ENCODE assay signal across 1 fruit fly cellular context in the genomic region with DNA sequence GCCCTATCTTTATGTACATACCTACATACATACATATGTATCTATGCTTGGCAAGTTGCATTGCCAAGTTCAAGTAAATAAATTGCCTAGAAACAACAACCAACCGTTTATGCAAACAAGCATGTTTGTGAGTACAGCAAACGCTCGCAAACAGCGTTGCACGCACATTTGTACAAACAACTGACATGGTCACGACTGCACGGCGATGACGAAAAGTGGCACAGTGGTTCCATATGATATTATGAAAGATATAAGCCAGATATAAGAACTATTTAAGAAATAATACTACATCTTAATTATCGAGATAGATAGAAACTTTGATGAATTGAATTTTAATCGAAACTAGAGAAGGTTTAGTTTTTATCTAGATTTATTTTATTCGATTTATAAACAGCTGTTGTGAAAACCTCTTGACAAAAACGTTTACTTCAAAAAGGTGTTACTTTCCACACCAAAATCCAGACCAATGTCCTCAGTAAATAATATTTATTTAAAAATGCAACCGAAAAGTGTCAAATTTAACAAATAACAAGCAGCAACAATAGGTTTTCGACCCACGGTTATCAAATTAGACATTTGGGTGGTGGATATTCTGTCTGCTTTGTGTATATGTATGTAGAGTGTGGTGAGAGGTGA.
TF ChIP-seq lines count a peak whose summit lies in the region.

No protein-coding gene starts in this region.

TF ChIP-seq in whole organism, embryonic, 481 proteins besides CTCF, POLR2A, EP300 and RAD21 (continued from another document and continues in another):
- TF ChIP-seq cas (GFP tag; IDR thresholded peaks at IDR 0.05; lab: Robert Waterston, UW) (no peak), Hsf (GFP tag; optimal IDR thresholded peaks at IDR 0.05; lab: Kevin White, UChicago) (peak; percentile 93), ranshi (GFP tag; IDR thresholded peaks at IDR 0.05; lab: Robert Waterston, UW) (peak; percentile 53; the same call in 1 of the 2 replicates), maf-S (GFP tag; optimal IDR thresholded peaks at IDR 0.05; lab: Kevin White, UChicago) (peak; percentile 41), run (tag; optimal IDR thresholded peaks at IDR 0.05; lab: Kevin White, UChicago) (peak; percentile 86), croc (GFP tag; conservative IDR thresholded peaks at IDR 0.05; lab: Robert Waterston, UW) (peak; percentile 68), al (GFP tag; IDR thresholded peaks at IDR 0.05; lab: Robert Waterston, UW) (peak; percentile 47; the same call in 1 of the 2 replicates), Elba2 (GFP tag; optimal IDR thresholded peaks at IDR 0.05; lab: Kevin White, UChicago) (peak; percentile 65), Deaf1 (tag; optimal IDR thresholded peaks at IDR 0.05; lab: Kevin White, UChicago) (peak; percentile 77), ham (GFP tag; IDR thresholded peaks at IDR 0.05; lab: Robert Waterston, UW) (no peak), Dref (GFP tag; IDR thresholded peaks at IDR 0.05; lab: Robert Waterston, UW) (no peak), exex (tag; optimal IDR thresholded peaks at IDR 0.05; lab: Kevin White, UChicago) (no peak), Xbp1 (GFP tag; optimal IDR thresholded peaks at IDR 0.05; lab: Kevin White, UChicago) (peak; percentile 92), eve (GFP tag; optimal IDR thresholded peaks at IDR 0.05; lab: Kevin White, UChicago) (peak; percentile 1 to 98), E2f2 (GFP tag; IDR thresholded peaks at IDR 0.05; lab: Robert Waterston, UW) (peak; percentile 72), CG7987 (GFP tag; optimal IDR thresholded peaks at IDR 0.05; lab: Kevin White, UChicago) (peak; percentile 81), otp (GFP tag; IDR thresholded peaks at IDR 0.05; lab: Robert Waterston, UW) (peak; percentile 91), CG12155 (GFP tag; optimal IDR thresholded peaks at IDR 0.05; lab: Kevin White, UChicago) (peak; percentile 84), fd3F (GFP tag; optimal IDR thresholded peaks at IDR 0.05; lab: Kevin White, UChicago) (peak; percentile 75), fu2 (GFP tag; optimal IDR thresholded peaks at IDR 0.05; lab: Kevin White, UChicago) (peak; percentile 51), mld (GFP tag; IDR thresholded peaks at IDR 0.05; lab: Robert Waterston, UW; ENCODE audit: partially characterized antibody) (no peak), CG15073 (GFP tag; optimal IDR thresholded peaks at IDR 0.05; lab: Kevin White, UChicago) (peak; percentile 61), HLHmδ (GFP tag; optimal IDR thresholded peaks at IDR 0.05; lab: Kevin White, UChicago) (peak; percentile 65), C15 (GFP tag; IDR thresholded peaks at IDR 0.05; lab: Robert Waterston, UW) (0 out of 3 replicates have a peak, but pooled peaks have one; percentile 39), Nf-YA (GFP tag; IDR thresholded peaks at IDR 0.05; lab: Robert Waterston, UW) (peak; percentile 82), disco-r (GFP tag; optimal IDR thresholded peaks at IDR 0.05; lab: Kevin White, UChicago) (peak; percentile 73), Ets65A (GFP tag; lab: Kevin White, UChicago) (peak; percentile 96), ttk (GFP tag; IDR thresholded peaks at IDR 0.05; lab: Robert Waterston, UW) (peak; percentile 57), Bteb2 (GFP tag; optimal IDR thresholded peaks at IDR 0.05; lab: Kevin White, UChicago) (peak; percentile 82), psq (GFP tag; optimal IDR thresholded peaks at IDR 0.05; lab: Kevin White, UChicago) (peak; percentile 75), bcd (GFP tag; optimal IDR thresholded peaks at IDR 0.05; lab: Kevin White, UChicago) (peak; percentile 88), Dbx (GFP tag; IDR thresholded peaks at IDR 0.05; lab: Robert Waterston, UW) (peak; percentile 53; the same call in 1 of the 3 replicates), bbx (GFP tag; IDR thresholded peaks at IDR 0.05; lab: Robert Waterston, UW; ENCODE audit: partially characterized antibody) (no peak), CG12071 (GFP tag; optimal IDR thresholded peaks at IDR 0.05; lab: Kevin White, UChicago) (peak; percentile 74), vvl (GFP tag; IDR thresholded peaks at IDR 0.05; lab: Robert Waterston, UW) (peak; percentile 79), salm (tag; optimal IDR thresholded peaks at IDR 0.05; lab: Kevin White, UChicago) (peak; percentile 78), CG8290 (GFP tag; optimal IDR thresholded peaks at IDR 0.05; lab: Kevin White, UChicago) (peak; percentile 45), CG8290 (tag; optimal IDR thresholded peaks at IDR 0.05; lab: Kevin White, UChicago) (peak; percentile 52 to 73), repo (GFP tag; optimal IDR thresholded peaks at IDR 0.05; lab: Kevin White, UChicago) (peak; percentile 78), sob (GFP tag; IDR thresholded peaks at IDR 0.05; lab: Robert Waterston, UW) (peak; percentile 69; the same call in 1 of the 2 replicates), cad (GFP tag; optimal IDR thresholded peaks at IDR 0.05; lab: Kevin White, UChicago) (no peak), Mad (GFP tag; optimal IDR thresholded peaks at IDR 0.05; lab: Kevin White, UChicago) (peak; percentile 77), CG12236 (GFP tag; optimal IDR thresholded peaks at IDR 0.05; lab: Kevin White, UChicago) (peak; percentile 82), Fer1 (GFP tag; optimal IDR thresholded peaks at IDR 0.05; lab: Kevin White, UChicago) (peak; percentile 91), CG3281 (GFP tag; optimal IDR thresholded peaks at IDR 0.05; lab: Kevin White, UChicago) (peak; percentile 79), dan (GFP tag; IDR thresholded peaks at IDR 0.05; lab: Robert Waterston, UW) (no peak; the same call in 1 of the 2 replicates), bigmax (GFP tag; optimal IDR thresholded peaks at IDR 0.05; lab: Kevin White, UChicago) (no peak), CG11695 (GFP tag; IDR thresholded peaks at IDR 0.05; lab: Robert Waterston, UW) (peak; percentile 86), Xrp1 (GFP tag; IDR thresholded peaks at IDR 0.05; lab: Robert Waterston, UW) (peak; percentile 87), CG2116 (GFP tag; optimal IDR thresholded peaks at IDR 0.05; lab: Kevin White, UChicago) (peak; percentile 81), cwo (GFP tag; optimal IDR thresholded peaks at IDR 0.05; lab: Kevin White, UChicago) (peak; percentile 87), CG7556 (GFP tag; optimal IDR thresholded peaks at IDR 0.05; lab: Kevin White, UChicago) (peak; percentile 98), CG5180 (GFP tag; optimal IDR thresholded peaks at IDR 0.05; lab: Kevin White, UChicago) (peak; percentile 86), tx (GFP tag; optimal IDR thresholded peaks at IDR 0.05; lab: Kevin White, UChicago) (peak; percentile 80), CG8359 (GFP tag; optimal IDR thresholded peaks at IDR 0.05; lab: Kevin White, UChicago; ENCODE audit: borderline replicate concordance) (peak; percentile 71), CG15696 (tag; optimal IDR thresholded peaks at IDR 0.05; lab: Kevin White, UChicago) (peak; percentile 93), slou (GFP tag; optimal IDR thresholded peaks at IDR 0.05; lab: Kevin White, UChicago) (peak; percentile 40), CG14050 (GFP tag; IDR thresholded peaks at IDR 0.05; lab: Robert Waterston, UW) (peak; percentile 35; the same call in 2 of the 3 replicates), Taf1 (GFP tag; IDR thresholded peaks at IDR 0.05; lab: Robert Waterston, UW) (0 out of 2 replicates have a peak, but pooled peaks have one; percentile 15), sc (optimal IDR thresholded peaks at IDR 0.05; lab: Kevin White, UChicago) (no peak), sc (GFP tag; optimal IDR thresholded peaks at IDR 0.05; lab: Kevin White, UChicago) (peak; percentile 89), bsh (GFP tag; optimal IDR thresholded peaks at IDR 0.05; lab: Kevin White, UChicago) (peak; percentile 58 to 89), CG14014 (GFP tag; IDR thresholded peaks at IDR 0.05; lab: Robert Waterston, UW) (peak; percentile 77), tup (GFP tag; optimal IDR thresholded peaks at IDR 0.05; lab: Kevin White, UChicago) (peak; percentile 76), BtbVII (GFP tag; optimal IDR thresholded peaks at IDR 0.05; lab: Kevin White, UChicago) (peak; percentile 78), CG6689 (GFP tag; IDR thresholded peaks at IDR 0.05; lab: Robert Waterston, UW) (peak; percentile 90), MBD-R2 (GFP tag; IDR thresholded peaks at IDR 0.05; lab: Robert Waterston, UW) (peak; percentile 23; the same call in 1 of the 2 replicates), Blimp-1 (GFP tag; optimal IDR thresholded peaks at IDR 0.05; lab: Kevin White, UChicago) (peak; percentile 78), wor (GFP tag; IDR thresholded peaks at IDR 0.05; lab: Robert Waterston, UW) (peak; percentile 86), CG10654 (GFP tag; optimal IDR thresholded peaks at IDR 0.05; lab: Kevin White, UChicago) (peak; percentile 52), sd (tag; optimal IDR thresholded peaks at IDR 0.05; lab: Kevin White, UChicago) (peak; percentile 73), Lhr (GFP tag; optimal IDR thresholded peaks at IDR 0.05; lab: Kevin White, UChicago) (peak; percentile 81), HmgZ (tag; optimal IDR thresholded peaks at IDR 0.05; lab: Kevin White, UChicago) (peak; percentile 77), slbo (GFP tag; IDR thresholded peaks at IDR 0.05; lab: Robert Waterston, UW) (peak; percentile 44; the same call in 1 of the 2 replicates), gce (GFP tag; IDR thresholded peaks at IDR 0.05; lab: Robert Waterston, UW) (peak; percentile 59), Six4 (GFP tag; optimal IDR thresholded peaks at IDR 0.05; lab: Kevin White, UChicago) (peak; percentile 92), CG31365 (tag; optimal IDR thresholded peaks at IDR 0.05; lab: Kevin White, UChicago) (peak; percentile 39), Nf-YC (tag; optimal IDR thresholded peaks at IDR 0.05; lab: Kevin White, UChicago) (peak; percentile 84), ara (GFP tag; IDR thresholded peaks at IDR 0.05; lab: Robert Waterston, UW) (peak; percentile 87), CG14710 (tag; optimal IDR thresholded peaks at IDR 0.05; lab: Kevin White, UChicago) (peak; percentile 91), Sox100B (GFP tag; optimal IDR thresholded peaks at IDR 0.05; lab: Kevin White, UChicago) (peak; percentile 97), CG12744 (GFP tag; optimal IDR thresholded peaks at IDR 0.05; lab: Kevin White, UChicago) (peak; percentile 64), CrebB (tag; optimal IDR thresholded peaks at IDR 0.05; lab: Kevin White, UChicago) (peak; percentile 26), CG10267 (tag; optimal IDR thresholded peaks at IDR 0.05; lab: Kevin White, UChicago) (peak; percentile 88), ab (GFP tag; optimal IDR thresholded peaks at IDR 0.05; lab: Kevin White, UChicago) (peak; percentile 51), trem (tag; optimal IDR thresholded peaks at IDR 0.05; lab: Kevin White, UChicago) (peak; percentile 49), danr (GFP tag; IDR thresholded peaks at IDR 0.05; lab: Robert Waterston, UW) (peak; percentile 58; the same call in 1 of the 2 replicates), Dp (GFP tag; optimal IDR thresholded peaks at IDR 0.05; lab: Kevin White, UChicago) (no peak), lilli (GFP tag; optimal IDR thresholded peaks at IDR 0.05; lab: Kevin White, UChicago) (peak; percentile 89), CG9932 (GFP tag; IDR thresholded peaks at IDR 0.05; lab: Robert Waterston, UW) (peak; percentile 41; the same call in 1 of the 2 replicates), CG1233 (GFP tag; optimal IDR thresholded peaks at IDR 0.05; lab: Kevin White, UChicago) (peak; percentile 85), dysf (GFP tag; IDR thresholded peaks at IDR 0.05; lab: Robert Waterston, UW) (peak; percentile 87; the same call in 1 of the 3 replicates), CG30431 (GFP tag; optimal IDR thresholded peaks at IDR 0.05; lab: Kevin White, UChicago) (peak; percentile 87), CG5245 (GFP tag; optimal IDR thresholded peaks at IDR 0.05; lab: Kevin White, UChicago) (peak; percentile 68), CG3995 (GFP tag; optimal IDR thresholded peaks at IDR 0.05; lab: Kevin White, UChicago) (no peak), CG4328 (GFP tag; optimal IDR thresholded peaks at IDR 0.05; lab: Kevin White, UChicago) (peak; percentile 44), shn (GFP tag; optimal IDR thresholded peaks at IDR 0.05; lab: Kevin White, UChicago) (peak; percentile 67), NK7.1 (GFP tag; optimal IDR thresholded peaks at IDR 0.05; lab: Kevin White, UChicago) (peak; percentile 79), CG11456 (GFP tag; IDR thresholded peaks at IDR 0.05; lab: Robert Waterston, UW) (no peak), CG17328 (GFP tag; IDR thresholded peaks at IDR 0.05; lab: Robert Waterston, UW) (peak; percentile 70), jumu (GFP tag; optimal IDR thresholded peaks at IDR 0.05; lab: Kevin White, UChicago) (peak; percentile 68), CG13775 (GFP tag; optimal IDR thresholded peaks at IDR 0.05; lab: Kevin White, UChicago) (peak; percentile 92), CG12391 (tag; optimal IDR thresholded peaks at IDR 0.05; lab: Kevin White, UChicago) (peak; percentile 96), hkb (optimal IDR thresholded peaks at IDR 0.05; lab: Kevin White, UChicago) (no peak), hkb (GFP tag; IDR thresholded peaks at IDR 0.05; lab: Robert Waterston, UW) (peak; percentile 93), ro (GFP tag; IDR thresholded peaks at IDR 0.05; lab: Robert Waterston, UW) (peak; percentile 71; the same call in 1 of the 2 replicates), Rx (GFP tag; IDR thresholded peaks at IDR 0.05; lab: Robert Waterston, UW) (peak; percentile 32), CG9437 (GFP tag; optimal IDR thresholded peaks at IDR 0.05; lab: Kevin White, UChicago) (peak; percentile 96), NfI (GFP tag; optimal IDR thresholded peaks at IDR 0.05; lab: Kevin White, UChicago) (peak; percentile 89), Meics (GFP tag; optimal IDR thresholded peaks at IDR 0.05; lab: Kevin White, UChicago) (peak; percentile 81), CG10462 (GFP tag; optimal IDR thresholded peaks at IDR 0.05; lab: Kevin White, UChicago) (peak; percentile 92), emc (GFP tag; optimal IDR thresholded peaks at IDR 0.05; lab: Kevin White, UChicago) (peak; percentile 46), CG16813 (GFP tag; IDR thresholded peaks at IDR 0.05; lab: Robert Waterston, UW; ENCODE audit: partially characterized antibody) (peak; percentile 49; the same call in 1 of the 3 replicates), Chrac-16 (GFP tag; optimal IDR thresholded peaks at IDR 0.05; lab: Kevin White, UChicago) (peak; percentile 91), CG2120 (GFP tag; optimal IDR thresholded peaks at IDR 0.05; lab: Kevin White, UChicago) (peak; percentile 76), PHDP (tag; optimal IDR thresholded peaks at IDR 0.05; lab: Kevin White, UChicago) (peak; percentile 89), CG15011 (GFP tag; optimal IDR thresholded peaks at IDR 0.05; lab: Kevin White, UChicago) (peak; percentile 67), CG6765 (GFP tag; optimal IDR thresholded peaks at IDR 0.05; lab: Kevin White, UChicago) (peak; percentile 68), Doc3 (GFP tag; IDR thresholded peaks at IDR 0.05; lab: Robert Waterston, UW; ENCODE audit: partially characterized antibody) (no peak), CG33557 (GFP tag; optimal IDR thresholded peaks at IDR 0.05; lab: Kevin White, UChicago) (peak; percentile 85), chif (GFP tag; optimal IDR thresholded peaks at IDR 0.05; lab: Kevin White, UChicago) (peak; percentile 83)
